Worm (Caenorhabditis elegans): ENCODE results near the gene Y39A3B.8.
A peak's percentile ranks its signal among the peaks of the same experiment; 100 is the strongest.

Gene Y39A3B.8

ce11 chrIII:1981467-1981866 is 6.3 kb upstream of the Y39A3B.8 start:
- TF ChIP-seq T22C8.4 (GFP tag; IDR thresholded peaks at IDR 0.05) (no peak), ref-1 (GFP tag; conservative IDR thresholded peaks at IDR 0.05) (no peak), ztf-23 (GFP tag; IDR thresholded peaks at IDR 0.05) (no peak), klf-2 (GFP tag; conservative IDR thresholded peaks at IDR 0.05) (no peak), ztf-29 (GFP tag; IDR thresholded peaks at IDR 0.05) (no peak), tab-1 (GFP tag; IDR thresholded peaks at IDR 0.05) (no peak), med-1 (GFP tag; optimal IDR thresholded peaks at IDR 0.05; ENCODE audit: insufficient read depth) (no peak), flt-1 (GFP tag; IDR thresholded peaks at IDR 0.05) (no peak), cog-1 (tag; optimal IDR thresholded peaks at IDR 0.05) (no peak)

- TF ChIP-seq flt-1 (GFP tag; IDR thresholded peaks at IDR 0.05) (no peak), cog-1 (tag; optimal IDR thresholded peaks at IDR 0.05) (no peak), ref-1 (GFP tag; conservative IDR thresholded peaks at IDR 0.05) (no peak), tab-1 (GFP tag; IDR thresholded peaks at IDR 0.05) (no peak), ztf-23 (GFP tag; IDR thresholded peaks at IDR 0.05) (no peak), klf-2 (GFP tag; conservative IDR thresholded peaks at IDR 0.05) (no peak), med-1 (GFP tag; optimal IDR thresholded peaks at IDR 0.05; ENCODE audit: insufficient read depth) (no peak), ztf-29 (GFP tag; IDR thresholded peaks at IDR 0.05) (no peak), T22C8.4 (GFP tag; IDR thresholded peaks at IDR 0.05) (no peak)
These were observed 5.1 kb upstream of the Y39A3B.8 start, which contains the start of gene srd-66 for ce11 chrIII:1982597-1983244. Gene srd-66 (minus strand): TSS chrIII:1982647.

- TF ChIP-seq flt-1 (GFP tag; IDR thresholded peaks at IDR 0.05) (no peak), ztf-29 (GFP tag; IDR thresholded peaks at IDR 0.05) (no peak), tab-1 (GFP tag; IDR thresholded peaks at IDR 0.05) (no peak), ref-1 (GFP tag; conservative IDR thresholded peaks at IDR 0.05) (no peak), med-1 (GFP tag; optimal IDR thresholded peaks at IDR 0.05; ENCODE audit: insufficient read depth) (no peak), klf-2 (GFP tag; conservative IDR thresholded peaks at IDR 0.05) (no peak), cog-1 (tag; optimal IDR thresholded peaks at IDR 0.05) (no peak), T22C8.4 (GFP tag; IDR thresholded peaks at IDR 0.05) (no peak)
These were observed 2.9 kb upstream of the Y39A3B.8 start, which contains the start of gene Y39A3B.7 for ce11 chrIII:1984860-1985259. Gene Y39A3B.7 (minus strand): TSS chrIII:1984960.

- TF ChIP-seq ref-1 (GFP tag; conservative IDR thresholded peaks at IDR 0.05) (no peak), ztf-29 (GFP tag; IDR thresholded peaks at IDR 0.05) (no peak), T22C8.4 (GFP tag; IDR thresholded peaks at IDR 0.05) (no peak), cog-1 (tag; optimal IDR thresholded peaks at IDR 0.05) (no peak), klf-2 (GFP tag; conservative IDR thresholded peaks at IDR 0.05) (no peak), med-1 (GFP tag; optimal IDR thresholded peaks at IDR 0.05; ENCODE audit: insufficient read depth) (no peak), tab-1 (GFP tag; IDR thresholded peaks at IDR 0.05) (no peak), flt-1 (GFP tag; IDR thresholded peaks at IDR 0.05) (no peak), ztf-23 (GFP tag; IDR thresholded peaks at IDR 0.05) (no peak)
These were observed 2.1 kb downstream of the Y39A3B.8 start for ce11 chrIII:1989940-1990339.

- no peak for TF ChIP-seq klf-2 (GFP tag; conservative IDR thresholded peaks at IDR 0.05)
- TF ChIP-seq ztf-29 (GFP tag; IDR thresholded peaks at IDR 0.05): no peak
- no peak for TF ChIP-seq T22C8.4 (GFP tag; IDR thresholded peaks at IDR 0.05)
- TF ChIP-seq med-1 (GFP tag; optimal IDR thresholded peaks at IDR 0.05; ENCODE audit: insufficient read depth): no peak
- no peak for TF ChIP-seq tab-1 (GFP tag; IDR thresholded peaks at IDR 0.05)
- TF ChIP-seq ztf-23 (GFP tag; IDR thresholded peaks at IDR 0.05): no peak
- no peak for TF ChIP-seq flt-1 (GFP tag; IDR thresholded peaks at IDR 0.05)
- no peak for TF ChIP-seq ref-1 (GFP tag; conservative IDR thresholded peaks at IDR 0.05)
- TF ChIP-seq cog-1 (tag; optimal IDR thresholded peaks at IDR 0.05): no peak
These were observed 9.8 kb downstream of the Y39A3B.8 start, which contains the start of gene lgc-42 for ce11 chrIII:1997569-1997968. Gene lgc-42 (plus strand): TSS chrIII:1997869.

ce11 chrIII:2001210-2001609 is 13.4 kb downstream of the Y39A3B.8 start:
- no peak for TF ChIP-seq cog-1 (tag; optimal IDR thresholded peaks at IDR 0.05)
- peak; percentile 58 for TF ChIP-seq T22C8.4 (GFP tag; IDR thresholded peaks at IDR 0.05)
- no peak for TF ChIP-seq ref-1 (GFP tag; conservative IDR thresholded peaks at IDR 0.05)

- no peak for TF ChIP-seq ztf-29 (GFP tag; IDR thresholded peaks at IDR 0.05)
- no peak for TF ChIP-seq tab-1 (GFP tag; IDR thresholded peaks at IDR 0.05)
- no peak for TF ChIP-seq klf-2 (GFP tag; conservative IDR thresholded peaks at IDR 0.05)
- TF ChIP-seq ref-1 (GFP tag; conservative IDR thresholded peaks at IDR 0.05): no peak
These were observed 17.9 kb downstream of the Y39A3B.8 start, which contains the start of gene Y39A3B.1 for ce11 chrIII:2005729-2006128. Gene Y39A3B.1 (plus strand): TSS chrIII:2006029.

ce11 chrIII:2006937-2007336 is 19.1 kb downstream of the Y39A3B.8 start:
- TF ChIP-seq T22C8.4 (GFP tag; IDR thresholded peaks at IDR 0.05): peak; percentile 58
- no peak for TF ChIP-seq cog-1 (tag; optimal IDR thresholded peaks at IDR 0.05)

ce11 chrIII:2008334-2008733 is 20.5 kb downstream of the Y39A3B.8 start:
- TF ChIP-seq ref-1 (GFP tag; conservative IDR thresholded peaks at IDR 0.05): no peak
- TF ChIP-seq ztf-23 (GFP tag; IDR thresholded peaks at IDR 0.05): no peak
- no peak for TF ChIP-seq ztf-29 (GFP tag; IDR thresholded peaks at IDR 0.05)

ce11 chrIII:2008894-2009293 is 21.1 kb downstream of the Y39A3B.8 start:
- peak; percentile 59; the same call in 1 of the 2 replicates for TF ChIP-seq T22C8.4 (GFP tag; IDR thresholded peaks at IDR 0.05)
- TF ChIP-seq ztf-23 (GFP tag; IDR thresholded peaks at IDR 0.05): no peak
- no peak for TF ChIP-seq ref-1 (GFP tag; conservative IDR thresholded peaks at IDR 0.05)
- TF ChIP-seq ztf-29 (GFP tag; IDR thresholded peaks at IDR 0.05): no peak
- TF ChIP-seq klf-2 (GFP tag; conservative IDR thresholded peaks at IDR 0.05): no peak
- no peak for TF ChIP-seq tab-1 (GFP tag; IDR thresholded peaks at IDR 0.05)
